Fruit fly (Drosophila melanogaster) whole organism, embryonic: ENCODE measurements around the gene CG13917.
A peak's percentile ranks its signal among the peaks of the same experiment; 100 is the strongest.

Experiments
- Atf3 ChIP-seq: fragments of 200-800 bp; sonication (Bioruptor generic); optimal IDR thresholded peaks from 3 replicates; lab custom pipeline; 2016; ENCODE audit warnings: missing biosample characterization, missing genetic modification characterization
- BEAF-32 ChIP-seq: fragments of 200-800 bp; sonication (Bioruptor generic); optimal IDR thresholded peaks from 3 replicates; lab custom pipeline; 2017; ENCODE audit warnings: missing biosample characterization, missing genetic modification characterization, mild to moderate bottlenecking, moderate library complexity, missing genetic modification reagents
- C15 ChIP-seq: fragments of 200-800 bp; sonication (Bioruptor generic); IDR thresholded peaks from 3 replicates; pipeline ENCODE4 v1.3.6; 2022; ENCODE audit warnings: missing biosample characterization, missing genetic modification characterization
- CG10147 ChIP-seq: fragments of 200-800 bp; sonication (Bioruptor generic); optimal IDR thresholded peaks from 2 replicates; lab custom pipeline; 2019; ENCODE audit warnings: missing biosample characterization, mild to moderate bottlenecking, missing genetic modification characterization, moderate library complexity
- CG10654 ChIP-seq: fragments of 200-800 bp; sonication (Bioruptor generic); optimal IDR thresholded peaks from 2 replicates; lab custom pipeline; 2016; ENCODE audit warnings: missing biosample characterization, missing genetic modification characterization
- CG11085 ChIP-seq: fragments of 200-800 bp; sonication (Bioruptor generic); IDR thresholded peaks from 2 replicates; pipeline ENCODE4 v1.3.6; 2022; ENCODE audit warnings: missing biosample characterization, missing genetic modification characterization
- CG11456 ChIP-seq: fragments of 200-800 bp; sonication (Bioruptor generic); IDR thresholded peaks from 3 replicates; pipeline ENCODE4 v1.3.6; 2022; ENCODE audit warnings: missing biosample characterization, missing genetic modification characterization
- CG15514 ChIP-seq: fragments of 200-800 bp; sonication (Bioruptor generic); optimal IDR thresholded peaks from 3 replicates; lab custom pipeline; 2017; ENCODE audit warnings: missing biosample characterization, missing genetic modification characterization, mild to moderate bottlenecking, moderate library complexity, missing genetic modification reagents
- CG17802 ChIP-seq: fragments of 200-800 bp; sonication (Bioruptor generic); optimal IDR thresholded peaks from 2 replicates; lab custom pipeline; 2018; ENCODE audit warnings: missing biosample characterization, mild to moderate bottlenecking, missing genetic modification characterization, moderate library complexity
- CG2202 ChIP-seq: fragments of 200-800 bp; sonication (Bioruptor generic); optimal IDR thresholded peaks from 2 replicates; lab custom pipeline; 2018; ENCODE audit warnings: missing biosample characterization, mild to moderate bottlenecking, missing genetic modification characterization
- CG30403 ChIP-seq: fragments of 200-800 bp; sonication (Bioruptor generic); optimal IDR thresholded peaks from 3 replicates; lab custom pipeline; 2016; ENCODE audit warnings: missing biosample characterization, missing genetic modification characterization
- CG3995 ChIP-seq: fragments of 200-800 bp; sonication (Bioruptor generic); optimal IDR thresholded peaks from 3 replicates; lab custom pipeline; 2016; ENCODE audit warnings: missing biosample characterization, missing genetic modification characterization
- CG6272 ChIP-seq: fragments of 200-800 bp; sonication (Bioruptor generic); IDR thresholded peaks from 2 replicates; pipeline ENCODE4 v1.3.6; 2022; ENCODE audit warnings: missing biosample characterization, missing genetic modification characterization
- CG7928 ChIP-seq: fragments of 200-800 bp; sonication (Bioruptor generic); optimal IDR thresholded peaks from 2 replicates; lab custom pipeline; 2017; ENCODE audit warnings: missing biosample characterization, mild to moderate bottlenecking, missing genetic modification characterization
- CG9215 ChIP-seq: fragments of 200-800 bp; sonication (Bioruptor generic); IDR thresholded peaks from 2 replicates; pipeline ENCODE4 v1.3.6; 2022; ENCODE audit warnings: missing biosample characterization, missing genetic modification characterization
- CHES-1-like ChIP-seq: fragments of 200-800 bp; sonication (Bioruptor generic); optimal IDR thresholded peaks from 2 replicates; lab custom pipeline; 2016; ENCODE audit warnings: missing biosample characterization, missing genetic modification characterization
- CrebB ChIP-seq: fragments of 200-800 bp; sonication (Bioruptor generic); optimal IDR thresholded peaks from 3 replicates; lab custom pipeline; 2018; ENCODE audit warnings: missing biosample characterization, mild to moderate bottlenecking, missing genetic modification characterization
- Dref ChIP-seq: fragments of 200-800 bp; sonication (Bioruptor generic); IDR thresholded peaks from 2 replicates; pipeline ENCODE4 v1.3.6; 2022; ENCODE audit warnings: missing biosample characterization, missing genetic modification characterization
- Hr78 ChIP-seq, 2 experiments: fragments of 200-800 bp in 1 of 2; fragments of >200 bp in 1 of 2; sonication (Bioruptor generic) in 1 of 2; optimal IDR thresholded peaks; 2 replicates each; lab custom pipeline; 2017 to 2019; ENCODE audit warnings: missing biosample characterization in 2 of 2, missing genetic modification characterization in 2 of 2, mild to moderate bottlenecking in 1 of 2, moderate library complexity in 1 of 2
- MESR4 ChIP-seq: fragments of 200-800 bp; sonication (Bioruptor generic); optimal IDR thresholded peaks from 2 replicates; lab custom pipeline; 2018; ENCODE audit warnings: missing biosample characterization, mild to moderate bottlenecking, missing genetic modification characterization, moderate library complexity
- Mad ChIP-seq: fragments of 200-800 bp; sonication (Bioruptor generic); optimal IDR thresholded peaks from 2 replicates; lab custom pipeline; 2016; ENCODE audit warnings: missing biosample characterization, missing genetic modification characterization
- Mes4 ChIP-seq: fragments of 200-800 bp; sonication (Bioruptor generic); optimal IDR thresholded peaks from 2 replicates; lab custom pipeline; 2016; ENCODE audit warnings: missing biosample characterization, missing genetic modification characterization
- NC2α ChIP-seq: fragments of 200-800 bp; sonication (Bioruptor generic); optimal IDR thresholded peaks from 2 replicates; lab custom pipeline; 2016; ENCODE audit warnings: missing biosample characterization, missing genetic modification characterization
- NC2β ChIP-seq: fragments of 200-800 bp; sonication (Bioruptor generic); optimal IDR thresholded peaks from 2 replicates; lab custom pipeline; 2016; ENCODE audit warnings: missing biosample characterization, missing genetic modification characterization
- Nf-YB ChIP-seq: fragments of 200-800 bp; sonication (Bioruptor generic); optimal IDR thresholded peaks from 3 replicates; lab custom pipeline; 2019; ENCODE audit warnings: missing biosample characterization, mild to moderate bottlenecking, missing genetic modification characterization, moderate library complexity
- NfI ChIP-seq: fragments of 200-800 bp; sonication (Bioruptor generic); optimal IDR thresholded peaks from 3 replicates; lab custom pipeline; 2018; ENCODE audit warnings: missing biosample characterization, mild to moderate bottlenecking, missing genetic modification characterization, moderate library complexity
- ab ChIP-seq: fragments of 200-800 bp; sonication (Bioruptor generic); optimal IDR thresholded peaks from 2 replicates; lab custom pipeline; 2016; ENCODE audit warnings: missing biosample characterization, missing genetic modification characterization
- ara ChIP-seq: fragments of 200-800 bp; sonication (Bioruptor generic); IDR thresholded peaks from 2 replicates; pipeline ENCODE4 v1.3.6; 2022; ENCODE audit warnings: missing biosample characterization, missing genetic modification characterization
- cad ChIP-seq: fragments of >200 bp; optimal IDR thresholded peaks from 2 replicates; lab custom pipeline; 2017; ENCODE audit warnings: missing biosample characterization, missing genetic modification characterization
- corto ChIP-seq: fragments of 200-800 bp; sonication (Bioruptor generic); optimal IDR thresholded peaks from 2 replicates; lab custom pipeline; 2016; ENCODE audit warnings: missing biosample characterization, mild to moderate bottlenecking, missing genetic modification characterization, moderate library complexity
- croc ChIP-seq: fragments of 200-800 bp; sonication (Bioruptor generic); conservative IDR thresholded peaks from 3 replicates; pipeline ENCODE4 v1.3.6; 2022; ENCODE audit warnings: missing biosample characterization, missing genetic modification characterization
- dan ChIP-seq: fragments of 200-800 bp; sonication (Bioruptor generic); IDR thresholded peaks from 2 replicates; pipeline ENCODE4 v1.3.6; 2022; ENCODE audit warnings: missing biosample characterization, missing genetic modification characterization
- disco-r ChIP-seq: fragments of 200-800 bp; sonication (Bioruptor generic); optimal IDR thresholded peaks from 2 replicates; lab custom pipeline; 2016; ENCODE audit warnings: missing biosample characterization, missing genetic modification characterization
- esg ChIP-seq: fragments of 200-800 bp; sonication (Bioruptor generic); conservative IDR thresholded peaks from 2 replicates; pipeline ENCODE4 v1.3.6; 2022; ENCODE audit warnings: missing biosample characterization, missing genetic modification characterization
- hbn ChIP-seq: fragments of 200-800 bp; sonication (Bioruptor generic); IDR thresholded peaks from 2 replicates; pipeline ENCODE4 v1.3.6; 2022; ENCODE audit warnings: missing biosample characterization, missing genetic modification characterization; ENCODE audit not compliant: partially characterized antibody
- hkb ChIP-seq, 2 experiments: fragments of 200-800 bp in 1 of 2; fragments of >200 bp in 1 of 2; sonication (Bioruptor generic) in 1 of 2; IDR thresholded peaks in 1 of 2; optimal IDR thresholded peaks in 1 of 2; 2 replicates each; pipeline versions ENCODE4 v1.3.6 to Lab custom; 2017 to 2022; ENCODE audit warnings: missing biosample characterization in 1 of 2, missing genetic modification characterization in 1 of 2
- jigr1 ChIP-seq: fragments of 200-800 bp; sonication (Bioruptor generic); IDR thresholded peaks from 3 replicates; pipeline ENCODE4 v1.3.6; 2022; ENCODE audit warnings: missing biosample characterization, missing genetic modification characterization
- nmo ChIP-seq: fragments of 200-800 bp; sonication (Bioruptor generic); optimal IDR thresholded peaks from 2 replicates; lab custom pipeline; 2018; ENCODE audit warnings: missing biosample characterization, mild to moderate bottlenecking, missing genetic modification characterization, moderate library complexity
- oc ChIP-seq: fragments of 200-800 bp; sonication (Bioruptor generic); optimal IDR thresholded peaks from 2 replicates; lab custom pipeline; 2018; ENCODE audit warnings: missing biosample characterization, mild to moderate bottlenecking, missing genetic modification characterization, moderate library complexity
- onecut ChIP-seq: fragments of 200-800 bp; sonication (Bioruptor generic); IDR thresholded peaks from 2 replicates; pipeline ENCODE4 v1.3.6; 2022; ENCODE audit warnings: missing biosample characterization, missing genetic modification characterization
- pfk ChIP-seq: fragments of 200-800 bp; sonication (Bioruptor generic); optimal IDR thresholded peaks from 2 replicates; lab custom pipeline; 2018; ENCODE audit warnings: missing biosample characterization, mild to moderate bottlenecking, missing genetic modification characterization, moderate library complexity
- schlank ChIP-seq: fragments of 200-800 bp; sonication (Bioruptor generic); optimal IDR thresholded peaks from 2 replicates; lab custom pipeline; 2018; ENCODE audit warnings: missing biosample characterization, mild to moderate bottlenecking, missing genetic modification characterization
- shn ChIP-seq: fragments of 200-800 bp; sonication (Bioruptor generic); optimal IDR thresholded peaks from 3 replicates; lab custom pipeline; 2016; ENCODE audit warnings: missing biosample characterization, missing genetic modification characterization
- sim ChIP-seq: fragments of 200-800 bp; sonication (Bioruptor generic); IDR thresholded peaks from 2 replicates; pipeline ENCODE4 v1.3.6; 2022; ENCODE audit warnings: missing biosample characterization, missing genetic modification characterization
- ssp ChIP-seq: fragments of 200-800 bp; sonication (Bioruptor generic); IDR thresholded peaks from 2 replicates; pipeline ENCODE4 v1.3.6; 2022; ENCODE audit warnings: missing biosample characterization, missing genetic modification characterization
- stwl ChIP-seq: fragments of 200-800 bp; sonication (Bioruptor generic); optimal IDR thresholded peaks from 3 replicates; lab custom pipeline; 2018; ENCODE audit warnings: missing biosample characterization, mild to moderate bottlenecking, missing genetic modification characterization, moderate library complexity
- tin ChIP-seq: fragments of 200-800 bp; sonication (Bioruptor generic); optimal IDR thresholded peaks from 3 replicates; lab custom pipeline; 2016; ENCODE audit warnings: missing biosample characterization, missing genetic modification characterization
- ttk ChIP-seq: fragments of 200-800 bp; sonication (Bioruptor generic); IDR thresholded peaks from 2 replicates; pipeline ENCODE4 v2.1.2; 2022; ENCODE audit warnings: missing biosample characterization, missing genetic modification characterization
- unpg ChIP-seq: fragments of 200-800 bp; sonication (Bioruptor generic); optimal IDR thresholded peaks from 3 replicates; lab custom pipeline; 2018; ENCODE audit warnings: missing biosample characterization, mild to moderate bottlenecking, missing genetic modification characterization, moderate library complexity

The CG13917 gene

DNA sequence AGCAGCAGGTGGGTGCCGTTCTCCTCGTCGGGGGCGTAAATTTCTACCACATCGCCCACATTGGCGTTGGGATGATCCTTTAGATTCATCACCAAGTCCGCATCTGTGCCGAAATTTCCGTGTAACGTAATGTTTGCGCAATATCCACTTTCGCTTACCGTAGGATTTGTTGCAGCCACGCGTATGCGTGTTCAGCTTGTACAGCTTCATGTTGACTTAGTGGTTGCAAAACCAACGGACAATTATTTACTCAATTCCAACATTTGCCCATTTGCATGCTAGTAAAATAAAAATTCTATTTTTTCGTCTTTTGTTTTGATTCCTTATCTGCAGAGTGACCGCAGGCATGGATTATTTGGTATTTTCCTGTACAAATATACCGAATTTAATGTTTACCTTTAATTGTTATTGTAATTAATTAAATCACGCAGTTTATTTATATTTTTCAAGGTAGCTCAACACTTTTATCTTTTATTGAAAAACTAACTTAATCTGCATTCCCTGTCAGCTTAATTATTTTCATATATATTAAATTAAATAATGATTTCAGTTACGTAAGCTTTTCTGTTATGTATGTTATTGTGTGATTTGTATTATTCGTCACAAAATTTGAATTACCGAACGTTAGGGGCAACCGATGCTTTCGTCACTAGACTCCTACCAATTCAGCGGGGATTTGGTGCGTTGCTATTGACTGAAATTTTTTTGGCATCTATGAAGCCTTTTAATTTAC is 42.6 kb upstream of the CG13917 start, which contains the start of gene Iml1 (continued):
- no peak for TF ChIP-seq sim (GFP tag; lab: Robert Waterston, UW)
- TF ChIP-seq CG2202 (tag; lab: Kevin White, UChicago): no peak
- TF ChIP-seq corto (GFP tag; lab: Kevin White, UChicago): no peak
- no peak for TF ChIP-seq CG17802 (tag; lab: Kevin White, UChicago)
- no peak for TF ChIP-seq cad (GFP tag; lab: Kevin White, UChicago)
- peak; percentile 28 for TF ChIP-seq tin (GFP tag; lab: Kevin White, UChicago)
- no peak for TF ChIP-seq BEAF-32 (GFP tag; lab: Kevin White, UChicago)
- no peak for TF ChIP-seq Atf3 (GFP tag; lab: Kevin White, UChicago)
- no peak for TF ChIP-seq Dref (GFP tag; lab: Robert Waterston, UW)
- TF ChIP-seq croc: no peak
- TF ChIP-seq CG11085 (GFP tag; lab: Robert Waterston, UW): 0 out of 2 replicates have a peak, but pooled peaks have one; percentile 20
- no peak for TF ChIP-seq CHES-1-like (GFP tag; lab: Kevin White, UChicago)
- no peak for TF ChIP-seq CG7928
- TF ChIP-seq pfk: no peak
- peak; percentile 45 for TF ChIP-seq CG9215 (GFP tag; lab: Robert Waterston, UW)
- no peak for TF ChIP-seq CG30403 (GFP tag; lab: Kevin White, UChicago)
- no peak for TF ChIP-seq hbn
- TF ChIP-seq Mes4: no peak
- no peak for TF ChIP-seq stwl (tag; lab: Kevin White, UChicago)
- TF ChIP-seq hkb (optimal IDR thresholded peaks at IDR 0.05; lab: Kevin White, UChicago): no peak
- peak; percentile 33; the same call in 1 of the 2 replicates for TF ChIP-seq hkb (GFP tag; IDR thresholded peaks at IDR 0.05; lab: Robert Waterston, UW)
- peak; percentile 63 for TF ChIP-seq CG6272 (GFP tag; lab: Robert Waterston, UW)
- no peak for TF ChIP-seq NC2β (GFP tag; lab: Kevin White, UChicago)
- TF ChIP-seq C15 (GFP tag; lab: Robert Waterston, UW): no peak
- 0 out of 2 replicates have a peak, but pooled peaks have one; percentile 29 for TF ChIP-seq esg (GFP tag; lab: Robert Waterston, UW)
- TF ChIP-seq disco-r: no peak
- TF ChIP-seq shn (GFP tag; lab: Kevin White, UChicago): no peak
- peak; percentile 71 for TF ChIP-seq CG3995 (GFP tag; lab: Kevin White, UChicago)
- no peak for TF ChIP-seq dan (GFP tag; lab: Robert Waterston, UW)
- TF ChIP-seq CG10654: peak; percentile 35
- TF ChIP-seq NfI (GFP tag; lab: Kevin White, UChicago): peak; percentile 17
- no peak for TF ChIP-seq ara (GFP tag; lab: Robert Waterston, UW)
- peak; percentile 40 for TF ChIP-seq MESR4 (GFP tag; lab: Kevin White, UChicago)
- TF ChIP-seq CG15514 (GFP tag; lab: Kevin White, UChicago): peak; percentile 95
- TF ChIP-seq ssp: peak; percentile 37
- TF ChIP-seq Hr78 (GFP tag; optimal IDR thresholded peaks at IDR 0.05; lab: Kevin White, UChicago): no peak
- no peak for TF ChIP-seq oc (tag; lab: Kevin White, UChicago)
- TF ChIP-seq schlank (tag; lab: Kevin White, UChicago): no peak
- peak; percentile 44; the same call in 1 of the 3 replicates for TF ChIP-seq jigr1 (GFP tag; lab: Robert Waterston, UW)
- no peak for TF ChIP-seq onecut (GFP tag; lab: Robert Waterston, UW)
- TF ChIP-seq NC2α (GFP tag; lab: Kevin White, UChicago): no peak
- no peak for TF ChIP-seq unpg (GFP tag; lab: Kevin White, UChicago)
- TF ChIP-seq CrebB (tag; lab: Kevin White, UChicago): no peak
- TF ChIP-seq ab (GFP tag; lab: Kevin White, UChicago): no peak
- 0 out of 2 replicates have a peak, but pooled peaks have one; percentile 23 for TF ChIP-seq ttk
- TF ChIP-seq CG11456 (GFP tag; lab: Robert Waterston, UW): peak; percentile 72
- TF ChIP-seq Mad (GFP tag; lab: Kevin White, UChicago): no peak
- no peak for TF ChIP-seq CG10147 (GFP tag; lab: Kevin White, UChicago)
- peak; percentile 71 for TF ChIP-seq nmo (GFP tag; lab: Kevin White, UChicago)
- no peak for TF ChIP-seq Nf-YB
